Fruit fly (Drosophila melanogaster): ENCODE results near the gene CG12093.

The CG12093 gene

DNA sequence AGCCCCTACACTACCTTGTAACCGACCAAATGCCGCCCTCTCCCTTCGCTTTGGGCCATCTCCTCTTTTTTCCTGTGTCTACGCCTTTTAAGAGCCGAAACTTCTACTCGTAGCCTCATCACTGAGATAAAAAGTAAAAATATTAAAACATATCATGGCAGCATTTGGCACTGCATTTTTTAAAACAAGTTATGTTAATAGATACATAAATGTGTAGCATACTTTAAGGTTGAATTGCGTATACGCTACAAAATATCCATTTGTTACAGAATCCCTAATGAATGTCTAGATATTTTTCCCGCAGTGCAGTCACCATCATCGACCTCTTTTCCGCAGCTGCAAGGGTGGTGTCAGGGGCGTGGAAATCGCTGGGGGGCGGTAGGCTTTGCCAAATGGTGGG, 49.1 kb upstream of the CG12093 start (continued):
- no peak for TF ChIP-seq Hr3 (GFP tag; optimal IDR thresholded peaks at IDR 0.05)
- peak; percentile 31 for TF ChIP-seq ATbp (GFP tag; optimal IDR thresholded peaks at IDR 0.05)
- TF ChIP-seq kay (GFP tag; optimal IDR thresholded peaks at IDR 0.05) = peak; percentile 1
- TF ChIP-seq otp (GFP tag; IDR thresholded peaks at IDR 0.05) = 0 out of 3 replicates have a peak, but pooled peaks have one; percentile 27
- TF ChIP-seq slbo (GFP tag; IDR thresholded peaks at IDR 0.05) = peak; percentile 65
- no peak for TF ChIP-seq ash1 (GFP tag; optimal IDR thresholded peaks at IDR 0.05)
- TF ChIP-seq CG10462 (GFP tag; optimal IDR thresholded peaks at IDR 0.05) = no peak
- no peak for TF ChIP-seq CG4854 (GFP tag; optimal IDR thresholded peaks at IDR 0.05)
- TF ChIP-seq pho (GFP tag; optimal IDR thresholded peaks at IDR 0.05) = no peak
- peak; percentile 48 for TF ChIP-seq CG12391 (tag; optimal IDR thresholded peaks at IDR 0.05)
- TF ChIP-seq Dad (GFP tag; optimal IDR thresholded peaks at IDR 0.05) = no peak
- TF ChIP-seq CG10274 (GFP tag; optimal IDR thresholded peaks at IDR 0.05) = no peak
- TF ChIP-seq ftz-f1 (GFP tag; optimal IDR thresholded peaks at IDR 0.05) = no peak
- TF ChIP-seq sim (GFP tag; IDR thresholded peaks at IDR 0.05) = no peak
- peak; percentile 49; the same call in 1 of the 2 replicates for TF ChIP-seq sisA (GFP tag; IDR thresholded peaks at IDR 0.05)
- TF ChIP-seq CG12104 (GFP tag; optimal IDR thresholded peaks at IDR 0.05) = no peak
- TF ChIP-seq Hmr (GFP tag; optimal IDR thresholded peaks at IDR 0.05) = peak; percentile 50
- TF ChIP-seq pan (optimal IDR thresholded peaks at IDR 0.05) = no peak
- peak in 1 of 2 experiments; percentile 54 for TF ChIP-seq pan (GFP tag; optimal IDR thresholded peaks at IDR 0.05 in 1 of 2, IDR thresholded peaks at IDR 0.05 in 1 of 2)
- TF ChIP-seq CG11695 (GFP tag; IDR thresholded peaks at IDR 0.05) = peak; percentile 58; the same call in 2 of the 3 replicates
- peak; percentile 58; the same call in 2 of the 3 replicates for TF ChIP-seq tgo (GFP tag; IDR thresholded peaks at IDR 0.05)
- TF ChIP-seq GATAe (GFP tag; conservative IDR thresholded peaks at IDR 0.05) = no peak
- TF ChIP-seq al (GFP tag; IDR thresholded peaks at IDR 0.05) = peak; percentile 42; the same call in 1 of the 2 replicates
- TF ChIP-seq crol (GFP tag; IDR thresholded peaks at IDR 0.05) = 0 out of 2 replicates have a peak, but pooled peaks have one; percentile 52
- TF ChIP-seq Elba2 (GFP tag; optimal IDR thresholded peaks at IDR 0.05) = no peak
- no peak for TF ChIP-seq CG18476 (GFP tag; optimal IDR thresholded peaks at IDR 0.05)
- no peak for TF ChIP-seq Jarid2 (GFP tag; optimal IDR thresholded peaks at IDR 0.05)
- TF ChIP-seq az2 (GFP tag; optimal IDR thresholded peaks at IDR 0.05) = no peak
- no peak for TF ChIP-seq B-H2 (GFP tag; optimal IDR thresholded peaks at IDR 0.05)
- no peak for TF ChIP-seq prd (optimal IDR thresholded peaks at IDR 0.05)
- peak; percentile 64; the same call in 2 of the 3 replicates for TF ChIP-seq prd (GFP tag; IDR thresholded peaks at IDR 0.05)
- TF ChIP-seq ab (GFP tag; optimal IDR thresholded peaks at IDR 0.05) = no peak
- TF ChIP-seq CG5180 (GFP tag; optimal IDR thresholded peaks at IDR 0.05) = no peak
- no peak for TF ChIP-seq CG14965 (GFP tag; optimal IDR thresholded peaks at IDR 0.05; ENCODE audit: borderline replicate concordance)
- TF ChIP-seq pnt (GFP tag; optimal IDR thresholded peaks at IDR 0.05) = no peak
- peak; percentile 15 for TF ChIP-seq CG16863 (GFP tag; optimal IDR thresholded peaks at IDR 0.05)
- TF ChIP-seq nom (GFP tag; optimal IDR thresholded peaks at IDR 0.05) = peak; percentile 55
- TF ChIP-seq lmd (GFP tag; IDR thresholded peaks at IDR 0.05) = peak; percentile 62
- TF ChIP-seq CG12219 (GFP tag; optimal IDR thresholded peaks at IDR 0.05) = no peak
- no peak for TF ChIP-seq gsb (GFP tag; IDR thresholded peaks at IDR 0.05)
- TF ChIP-seq inv (GFP tag; IDR thresholded peaks at IDR 0.05; ENCODE audit: partially characterized antibody) = no peak
- peak; percentile 56 for TF ChIP-seq CG7556 (GFP tag; optimal IDR thresholded peaks at IDR 0.05)
- peak; percentile 32 for TF ChIP-seq zf30C (GFP tag; optimal IDR thresholded peaks at IDR 0.05)
- TF ChIP-seq chm (GFP tag; IDR thresholded peaks at IDR 0.05) = no peak
- TF ChIP-seq Vsx1 (GFP tag; optimal IDR thresholded peaks at IDR 0.05) = no peak
- no peak for TF ChIP-seq bowl (GFP tag; IDR thresholded peaks at IDR 0.05)
- no peak for TF ChIP-seq sc (optimal IDR thresholded peaks at IDR 0.05)
- no peak for TF ChIP-seq sc (GFP tag; optimal IDR thresholded peaks at IDR 0.05)
- no peak for TF ChIP-seq schlank (tag; optimal IDR thresholded peaks at IDR 0.05)
- no peak for TF ChIP-seq pfk (GFP tag; optimal IDR thresholded peaks at IDR 0.05)
- TF ChIP-seq fd3F (GFP tag; optimal IDR thresholded peaks at IDR 0.05) = no peak
- no peak for TF ChIP-seq CG3163 (GFP tag; optimal IDR thresholded peaks at IDR 0.05)
